Worm (Caenorhabditis elegans): Measurements from ENCODE around the gene F16B12.6.

The F16B12.6 gene

ce11 chrX:14090990-14091389 lies 11.1 kb upstream of the F16B12.6 start:
- TF ChIP-seq pha-4 (tag; optimal IDR thresholded peaks at IDR 0.05), result no peak
- no peak for TF ChIP-seq nhr-2 (tag; optimal IDR thresholded peaks at IDR 0.05)
- no peak for TF ChIP-seq cnd-1 (tag; optimal IDR thresholded peaks at IDR 0.05)
- no peak for TF ChIP-seq lin-13 (tag; optimal IDR thresholded peaks at IDR 0.05)
- no peak for TF ChIP-seq nhr-76 (tag; optimal IDR thresholded peaks at IDR 0.05)
- TF ChIP-seq nhr-237 (tag; optimal IDR thresholded peaks at IDR 0.05), result no peak
- no peak for TF ChIP-seq zip-8 (tag; optimal IDR thresholded peaks at IDR 0.05)
- TF ChIP-seq lsy-2 (tag; optimal IDR thresholded peaks at IDR 0.05), result no peak
- TF ChIP-seq elt-1 (tag; optimal IDR thresholded peaks at IDR 0.05; ENCODE audit: borderline replicate concordance, insufficient read depth), result no peak
- no peak for TF ChIP-seq unc-120 (tag; optimal IDR thresholded peaks at IDR 0.05; ENCODE audit: poor library complexity, severe bottlenecking)
- TF ChIP-seq mep-1 (tag; optimal IDR thresholded peaks at IDR 0.05), result no peak

- TF ChIP-seq pha-4 (tag; optimal IDR thresholded peaks at IDR 0.05) (peak; percentile 14), zip-8 (tag; optimal IDR thresholded peaks at IDR 0.05) (no peak)
Measured at ce11 chrX:14098618-14099118, 3.4 kb upstream of the F16B12.6 start, which contains the start of gene F16B12.4. Gene F16B12.4 (minus strand): TSS chrX:14098668.

ce11 chrX:14102474-14102873 lies 358 bp downstream of the F16B12.6 start:
- TF ChIP-seq nhr-237 (tag; optimal IDR thresholded peaks at IDR 0.05) (no peak), mep-1 (tag; optimal IDR thresholded peaks at IDR 0.05) (no peak), nhr-2 (tag; optimal IDR thresholded peaks at IDR 0.05) (no peak), unc-120 (tag; optimal IDR thresholded peaks at IDR 0.05; ENCODE audit: poor library complexity, severe bottlenecking) (no peak), ceh-83 (GFP tag; optimal IDR thresholded peaks at IDR 0.05) (no peak), nhr-12 (tag; optimal IDR thresholded peaks at IDR 0.05) (no peak), bed-3 (GFP tag; optimal IDR thresholded peaks at IDR 0.05) (no peak), nhr-76 (tag; optimal IDR thresholded peaks at IDR 0.05) (no peak), snpc-4 (tag; optimal IDR thresholded peaks at IDR 0.05) (no peak)

DNA sequence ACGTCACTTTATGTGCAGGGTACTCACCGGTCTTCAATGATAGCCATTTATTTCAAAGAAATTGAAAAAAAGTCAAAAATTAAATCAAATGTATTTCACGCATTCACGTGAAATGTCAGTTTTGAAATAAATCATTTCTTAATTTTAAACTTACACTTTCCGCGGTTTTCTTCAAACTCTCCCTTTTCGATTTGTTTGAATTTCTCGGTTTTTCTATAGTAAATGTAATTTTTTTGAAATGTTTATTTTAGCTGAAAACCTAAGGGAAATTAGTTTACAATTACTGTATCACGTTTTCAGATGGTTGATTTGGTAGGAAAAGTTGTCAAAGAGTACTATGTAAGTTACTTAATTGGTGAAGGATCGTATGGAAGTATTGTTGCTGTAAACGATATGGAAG lies 6.1 kb downstream of the F16B12.6 start, which contains the start of gene F16B12.7:
TSS of gene F16B12.7 (plus strand) at position 301 of the 400 bp plus-strand sequence.
- no peak for TF ChIP-seq hlh-1 (tag; optimal IDR thresholded peaks at IDR 0.05)
- TF ChIP-seq cnd-1 (tag; optimal IDR thresholded peaks at IDR 0.05), result no peak
- TF ChIP-seq drap-1 (GFP tag; optimal IDR thresholded peaks at IDR 0.05), result no peak
- TF ChIP-seq sptf-1 (tag; optimal IDR thresholded peaks at IDR 0.05), result no peak
- no peak for TF ChIP-seq unc-62 (GFP tag; optimal IDR thresholded peaks at IDR 0.05)
- TF ChIP-seq bed-3 (GFP tag; optimal IDR thresholded peaks at IDR 0.05), result no peak
- TF ChIP-seq unc-39 (tag; optimal IDR thresholded peaks at IDR 0.05), result no peak
- TF ChIP-seq pha-4 (tag; optimal IDR thresholded peaks at IDR 0.05), result no peak
- no peak for TF ChIP-seq mls-2 (tag; optimal IDR thresholded peaks at IDR 0.05)
- TF ChIP-seq unc-120 (tag; optimal IDR thresholded peaks at IDR 0.05; ENCODE audit: poor library complexity, severe bottlenecking), result no peak
- TF ChIP-seq lin-32 (GFP tag; optimal IDR thresholded peaks at IDR 0.05), result no peak
- TF ChIP-seq sem-2 (GFP tag; optimal IDR thresholded peaks at IDR 0.05), result no peak

- TF ChIP-seq nhr-28 (tag; optimal IDR thresholded peaks at IDR 0.05), result no peak
- no peak for TF ChIP-seq elt-3 (tag; optimal IDR thresholded peaks at IDR 0.05)
- TF ChIP-seq ceh-39 (tag; optimal IDR thresholded peaks at IDR 0.05), result no peak
- no peak for TF ChIP-seq mab-5 (tag; optimal IDR thresholded peaks at IDR 0.05)
- no peak for TF ChIP-seq M03D4.4 (tag; optimal IDR thresholded peaks at IDR 0.05)
- TF ChIP-seq mep-1 (tag; optimal IDR thresholded peaks at IDR 0.05), result no peak
- no peak for TF ChIP-seq bed-3 (GFP tag; optimal IDR thresholded peaks at IDR 0.05)
- TF ChIP-seq nhr-2 (tag; optimal IDR thresholded peaks at IDR 0.05), result no peak
- TF ChIP-seq hlh-1 (tag; optimal IDR thresholded peaks at IDR 0.05), result no peak
- TF ChIP-seq ztf-11 (tag; optimal IDR thresholded peaks at IDR 0.05), result no peak
- TF ChIP-seq flh-1 (GFP tag; optimal IDR thresholded peaks at IDR 0.05), result no peak
Measured at ce11 chrX:14113347-14113746, 11.2 kb downstream of the F16B12.6 start, which contains the start of gene nhr-281. Gene nhr-281 (minus strand): TSS chrX:14113447.
